Fruit fly (Drosophila melanogaster): ENCODE measurements around the gene Toll-4.

DNA sequence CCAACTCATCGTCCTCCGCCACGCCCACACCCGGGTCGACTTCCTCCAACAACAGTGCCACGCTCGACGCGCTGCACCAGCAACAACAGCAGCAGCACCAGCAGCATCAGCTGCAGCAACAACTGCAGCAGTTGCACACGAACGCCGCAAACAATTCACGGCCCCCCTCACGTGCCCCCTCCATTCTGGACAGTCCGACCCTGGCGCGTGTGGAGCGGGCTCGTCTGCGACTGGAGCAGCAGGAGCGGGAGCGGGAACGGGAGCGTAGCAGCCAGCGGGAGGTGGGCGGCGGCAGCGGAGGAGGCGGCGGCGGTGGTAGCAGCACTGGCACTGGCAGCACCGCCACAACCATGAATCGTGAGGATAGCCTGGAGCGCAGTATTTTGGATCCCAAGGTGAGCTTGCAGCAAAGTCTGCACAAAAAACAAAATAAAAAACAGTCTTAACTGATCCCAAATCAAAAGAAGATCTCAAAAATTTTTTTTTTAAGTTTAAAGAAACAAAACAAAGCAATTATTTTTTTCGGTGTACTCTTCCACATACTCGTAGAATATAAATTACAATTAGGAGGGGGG lies 43.3 kb downstream of the Toll-4 start:
- TF ChIP-seq Sin3A (optimal IDR thresholded peaks at IDR 0.05) (no peak), insv (optimal IDR thresholded peaks at IDR 0.05) (no peak), psq (optimal IDR thresholded peaks at IDR 0.05) (no peak)

Measured in Kc167 (cell line).